Fruit fly (Drosophila melanogaster): ENCODE results near the gene CG42249.

dm6 chrX:11128828-11129227, 32.8 kb downstream of the CG42249 start, which contains the start of gene SrpRalpha:
- TF ChIP-seq Blimp-1 (GFP tag; optimal IDR thresholded peaks at IDR 0.05) (no peak), CG2678 (tag; optimal IDR thresholded peaks at IDR 0.05) (no peak), mirr (GFP tag; optimal IDR thresholded peaks at IDR 0.05) (no peak), CG11093 (GFP tag; IDR thresholded peaks at IDR 0.05) (no peak), CG12071 (GFP tag; optimal IDR thresholded peaks at IDR 0.05) (no peak), CG2875 (GFP tag; optimal IDR thresholded peaks at IDR 0.05) (no peak), CG3407 (GFP tag; optimal IDR thresholded peaks at IDR 0.05) (no peak), nmo (GFP tag; optimal IDR thresholded peaks at IDR 0.05) (no peak), wor (GFP tag; IDR thresholded peaks at IDR 0.05) (no peak), Gsc (GFP tag; IDR thresholded peaks at IDR 0.05) (no peak), al (GFP tag; IDR thresholded peaks at IDR 0.05) (no peak), CG6254 (GFP tag; optimal IDR thresholded peaks at IDR 0.05) (no peak), Trl (optimal IDR thresholded peaks at IDR 0.05) (no peak), Trl (GFP tag; optimal IDR thresholded peaks at IDR 0.05) (no peak), az2 (GFP tag; optimal IDR thresholded peaks at IDR 0.05) (no peak)

Measured in whole organism, embryonic.